Fruit fly (Drosophila melanogaster): ENCODE measurements around the gene CG13282.
A peak's percentile ranks its signal among the peaks of the same experiment; 100 is the strongest.

Gene CG13282

dm6 chr2L:16796104-16796645, 38.1 kb downstream of the CG13282 start, which contains the start of gene Ugt37E1:
Gene Ugt37E1 (plus strand): TSS chr2L:16796595.
- no peak for TF ChIP-seq dmrt93B (GFP tag; optimal IDR thresholded peaks at IDR 0.05)
- TF ChIP-seq Abd-B (GFP tag; optimal IDR thresholded peaks at IDR 0.05), result no peak
- TF ChIP-seq Myc (optimal IDR thresholded peaks at IDR 0.05), result no peak
- no peak for TF ChIP-seq Hnf4 (GFP tag; optimal IDR thresholded peaks at IDR 0.05)
- TF ChIP-seq sage (GFP tag; optimal IDR thresholded peaks at IDR 0.05), result no peak
- TF ChIP-seq Jra (GFP tag; optimal IDR thresholded peaks at IDR 0.05), result no peak

- TF ChIP-seq Mio (GFP tag; optimal IDR thresholded peaks at IDR 0.05) (no peak), Jra (GFP tag; optimal IDR thresholded peaks at IDR 0.05) (no peak), OdsH (GFP tag; optimal IDR thresholded peaks at IDR 0.05) (no peak)
Observed at dm6 chr2L:16793970-16794369, 40.3 kb downstream of the CG13282 start, which contains the start of gene Ugt37C2. Gene Ugt37C2 (plus strand): TSS chr2L:16794211.

dm6 chr2L:16791345-16791744, 43.0 kb downstream of the CG13282 start, which contains the start of gene CG17928:
Gene CG17928 (plus strand): TSS chr2L:16791568.
- peak; percentile 70 for TF ChIP-seq Dif (GFP tag; optimal IDR thresholded peaks at IDR 0.05; ENCODE audit: partially characterized antibody)
- no peak for TF ChIP-seq Vsx2 (GFP tag; optimal IDR thresholded peaks at IDR 0.05; ENCODE audit: partially characterized antibody)
- peak in 1 of 2 experiments; percentile 28 for TF ChIP-seq dl (GFP tag; optimal IDR thresholded peaks at IDR 0.05; ENCODE audit: insufficient read depth in 1 of 2, partially characterized antibody in 2 of 2)

DNA sequence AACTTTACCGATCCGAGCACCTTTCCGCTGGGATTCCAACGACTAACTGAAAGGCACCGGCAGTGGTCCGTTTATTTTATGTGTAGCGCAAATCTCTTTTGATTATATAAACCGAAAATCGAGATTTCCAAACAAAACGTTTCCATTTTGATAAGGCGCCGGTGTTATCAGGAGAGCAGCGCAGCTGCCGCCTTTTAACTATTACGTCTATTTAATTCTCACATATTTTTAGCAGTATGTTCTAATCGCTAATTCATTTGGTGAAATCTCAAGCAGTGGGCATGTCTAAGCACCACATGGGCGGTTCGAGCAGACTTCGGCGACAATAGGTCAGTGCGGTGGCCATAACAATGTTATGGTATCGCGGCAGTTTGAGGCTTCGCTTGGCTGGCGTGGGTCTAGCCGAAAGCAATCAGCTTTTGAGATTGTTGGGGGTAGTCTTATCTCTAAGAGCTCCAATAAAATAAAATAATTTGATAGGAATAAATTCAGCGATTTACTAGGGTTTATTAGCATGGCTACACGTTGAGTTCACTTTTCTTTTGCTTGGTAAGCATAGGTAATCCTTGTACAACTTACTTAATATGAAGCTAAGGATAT, 43.5 kb downstream of the CG13282 start, which contains the start of gene Cyt-b5-r:
Gene Cyt-b5-r (minus strand): TSS at position 51 of the 600 bp plus-strand sequence.
- TF ChIP-seq jim (GFP tag; optimal IDR thresholded peaks at IDR 0.05) (no peak), rgr (GFP tag; optimal IDR thresholded peaks at IDR 0.05) (no peak), HLH106 (tag; optimal IDR thresholded peaks at IDR 0.05) (no peak), br (GFP tag; optimal IDR thresholded peaks at IDR 0.05) (peak; percentile 21)

dm6 chr2L:16789880-16790279, 44.4 kb downstream of the CG13282 start:
- TF ChIP-seq HLH106 (tag; optimal IDR thresholded peaks at IDR 0.05) (no peak), lola (GFP tag; optimal IDR thresholded peaks at IDR 0.05) (no peak), sage (GFP tag; optimal IDR thresholded peaks at IDR 0.05) (no peak), Rel (GFP tag; optimal IDR thresholded peaks at IDR 0.05) (no peak), Rel (tag; optimal IDR thresholded peaks at IDR 0.05) (no peak), Myc (optimal IDR thresholded peaks at IDR 0.05) (no peak), dsf (GFP tag; optimal IDR thresholded peaks at IDR 0.05; ENCODE audit: borderline replicate concordance) (no peak), Hnf4 (GFP tag; optimal IDR thresholded peaks at IDR 0.05) (no peak), GATAd (GFP tag; optimal IDR thresholded peaks at IDR 0.05) (no peak), Hr78 (GFP tag; optimal IDR thresholded peaks at IDR 0.05) (no peak), CG9705 (GFP tag; optimal IDR thresholded peaks at IDR 0.05) (no peak), Dfd (GFP tag; optimal IDR thresholded peaks at IDR 0.05) (no peak), Dif (GFP tag; optimal IDR thresholded peaks at IDR 0.05; ENCODE audit: partially characterized antibody) (no peak), foxo (GFP tag; optimal IDR thresholded peaks at IDR 0.05) (no peak), Sp1 (GFP tag; optimal IDR thresholded peaks at IDR 0.05) (no peak), Mio (GFP tag; optimal IDR thresholded peaks at IDR 0.05) (no peak), CG32264 (GFP tag; optimal IDR thresholded peaks at IDR 0.05) (no peak), br (GFP tag; optimal IDR thresholded peaks at IDR 0.05) (no peak), tai (GFP tag; optimal IDR thresholded peaks at IDR 0.05) (no peak), N (GFP tag; optimal IDR thresholded peaks at IDR 0.05) (no peak)

DNA sequence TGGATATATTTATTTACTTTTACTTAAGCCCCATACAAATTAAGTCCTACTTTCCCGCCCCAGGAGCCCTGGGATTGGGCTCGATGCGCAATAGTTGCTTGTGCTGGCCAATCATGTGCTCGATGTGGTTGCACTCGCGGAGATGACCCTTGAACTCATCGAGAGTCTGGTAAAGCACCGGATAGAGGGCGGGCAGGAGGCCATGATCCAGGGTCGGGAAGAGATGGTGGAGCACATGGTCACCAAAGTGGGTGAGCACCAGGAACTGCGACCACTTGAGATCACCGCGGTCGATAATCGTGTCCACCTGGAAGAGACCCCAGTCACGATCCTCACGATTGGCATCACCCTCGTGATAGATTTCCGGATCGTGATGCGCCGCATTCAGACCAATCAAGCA, 45.4 kb downstream of the CG13282 start:
- TF ChIP-seq Rel (GFP tag; optimal IDR thresholded peaks at IDR 0.05), result no peak
- TF ChIP-seq Rel (tag; optimal IDR thresholded peaks at IDR 0.05), result no peak
- no peak for TF ChIP-seq psq (GFP tag; optimal IDR thresholded peaks at IDR 0.05)

Measured in whole organism, wandering third instar larva.